Fruit fly (Drosophila melanogaster) whole organism, pupa: ENCODE data around the gene CG18675.

Experiments used
- CG13204 ChIP-seq: fragments of 200-800 bp; sonication (Bioruptor generic); optimal IDR thresholded peaks from 2 replicates; lab custom pipeline; 2018; ENCODE audit warnings: missing biosample characterization, mild to moderate bottlenecking, missing genetic modification characterization, moderate library complexity
- CG14655 ChIP-seq: fragments of 200-800 bp; sonication (Bioruptor generic); optimal IDR thresholded peaks from 3 replicates; lab custom pipeline; 2017; ENCODE audit warnings: mild to moderate bottlenecking, missing biosample characterization, missing genetic modification reagents, missing genetic modification characterization
- CG17806 ChIP-seq: fragments of 200-800 bp; sonication (Bioruptor generic); optimal IDR thresholded peaks from 2 replicates; lab custom pipeline; 2018; ENCODE audit warnings: missing biosample characterization, mild to moderate bottlenecking, missing genetic modification characterization, moderate library complexity
- CG34367 ChIP-seq: fragments of 200-800 bp; sonication (Bioruptor generic); optimal IDR thresholded peaks from 2 replicates; lab custom pipeline; 2018; ENCODE audit warnings: missing biosample characterization, mild to moderate bottlenecking, missing genetic modification characterization
- CG8301 ChIP-seq: fragments of 200-800 bp; sonication (Bioruptor generic); optimal IDR thresholded peaks from 2 replicates; lab custom pipeline; 2018; ENCODE audit warnings: missing biosample characterization, mild to moderate bottlenecking, missing genetic modification characterization
- CG9948 ChIP-seq: fragments of 200-800 bp; sonication (Bioruptor generic); optimal IDR thresholded peaks from 2 replicates; lab custom pipeline; 2018; ENCODE audit warnings: missing biosample characterization, mild to moderate bottlenecking, missing genetic modification characterization, moderate library complexity
- D1 ChIP-seq: fragments of 200-800 bp; sonication (Bioruptor generic); optimal IDR thresholded peaks from 2 replicates; lab custom pipeline; 2018; ENCODE audit warnings: missing biosample characterization, mild to moderate bottlenecking, missing genetic modification characterization, moderate library complexity
- EcR ChIP-seq: fragments of 200-800 bp; sonication (Bioruptor generic); optimal IDR thresholded peaks from 3 replicates; lab custom pipeline; 2019; ENCODE audit warnings: missing biosample characterization, missing genetic modification characterization, mild to moderate bottlenecking, moderate library complexity, missing genetic modification reagents
- Pif1B ChIP-seq: fragments of 200-800 bp; sonication (Bioruptor generic); optimal IDR thresholded peaks from 3 replicates; lab custom pipeline; 2016; ENCODE audit warnings: missing biosample characterization, missing genetic modification characterization
- fd96Ca ChIP-seq: fragments of 200-800 bp; sonication (Bioruptor generic); IDR thresholded peaks from 3 replicates; pipeline ENCODE4 v1.3.6; 2022; ENCODE audit warnings: missing biosample characterization, missing genetic modification characterization
- gl ChIP-seq: fragments of 200-800 bp; sonication (Bioruptor generic); optimal IDR thresholded peaks from 2 replicates; lab custom pipeline; 2018; ENCODE audit warnings: missing biosample characterization, mild to moderate bottlenecking, missing genetic modification characterization

dm6 chr3L:4225647-4226470 is 52.2 kb downstream of the CG18675 start:
- TF ChIP-seq CG9948 (tag; lab: Kevin White, UChicago) (no peak), fd96Ca (GFP tag; lab: Robert Waterston, UW) (0 out of 3 replicates have a peak, but pooled peaks have one; percentile 36), CG17806 (tag; lab: Kevin White, UChicago) (no peak), CG13204 (GFP tag; lab: Kevin White, UChicago) (no peak), D1 (tag; lab: Kevin White, UChicago) (no peak), EcR (GFP tag; lab: Kevin White, UChicago) (peak; percentile 40), CG34367 (tag; lab: Kevin White, UChicago) (no peak), CG8301 (tag; lab: Kevin White, UChicago) (peak; percentile 18), Pif1B (no peak), CG14655 (GFP tag; lab: Kevin White, UChicago) (peak; percentile 20), gl (tag; lab: Kevin White, UChicago) (peak; percentile 8)
